In genomic region chrX:10600254-10600916, dm6 we compare ENCODE assay signal across 1 fruit fly cellular context.
TF ChIP-seq lines count a peak whose summit lies in the region.

No protein-coding gene starts in this region.

TF ChIP-seq in whole organism, embryonic, 481 proteins besides CTCF, POLR2A, EP300 and RAD21 (continued from another document):
- TF ChIP-seq CG10209 (GFP tag; optimal IDR thresholded peaks at IDR 0.05; lab: Kevin White, UChicago): peak; percentile 12
- 0 out of 2 replicates have a peak, but pooled peaks have one; percentile 19 for TF ChIP-seq Awh (GFP tag; IDR thresholded peaks at IDR 0.05; lab: Robert Waterston, UW)
- peak; percentile 75 for TF ChIP-seq zfh1 (GFP tag; IDR thresholded peaks at IDR 0.05; lab: Robert Waterston, UW)
- peak; percentile 68 for TF ChIP-seq lmd (GFP tag; IDR thresholded peaks at IDR 0.05; lab: Robert Waterston, UW)
- peak; percentile 89 for TF ChIP-seq grau (tag; optimal IDR thresholded peaks at IDR 0.05; lab: Kevin White, UChicago)
- TF ChIP-seq NFAT (GFP tag; IDR thresholded peaks at IDR 0.05; lab: Robert Waterston, UW): peak; percentile 70
- peak; percentile 43 for TF ChIP-seq Blimp-1 (GFP tag; optimal IDR thresholded peaks at IDR 0.05; lab: Kevin White, UChicago)
- no peak for TF ChIP-seq CkIIα-i1 (GFP tag; IDR thresholded peaks at IDR 0.05; lab: Robert Waterston, UW)
- peak; percentile 50 for TF ChIP-seq CG2712 (tag; optimal IDR thresholded peaks at IDR 0.05; lab: Kevin White, UChicago)
- peak; percentile 68 for TF ChIP-seq CG1603 (tag; optimal IDR thresholded peaks at IDR 0.05; lab: Kevin White, UChicago)
- no peak for TF ChIP-seq CG2202 (tag; optimal IDR thresholded peaks at IDR 0.05; lab: Kevin White, UChicago)
- TF ChIP-seq hkb (optimal IDR thresholded peaks at IDR 0.05; lab: Kevin White, UChicago): no peak
- TF ChIP-seq hkb (GFP tag; IDR thresholded peaks at IDR 0.05; lab: Robert Waterston, UW): peak; percentile 55; the same call in 1 of the 2 replicates
- peak; percentile 34 for TF ChIP-seq Antp (GFP tag; optimal IDR thresholded peaks at IDR 0.05; lab: Kevin White, UChicago)
- TF ChIP-seq rib (GFP tag; IDR thresholded peaks at IDR 0.05; lab: Robert Waterston, UW): no peak
